Worm (Caenorhabditis elegans): ENCODE data around the gene srh-130.

The srh-130 gene

DNA sequence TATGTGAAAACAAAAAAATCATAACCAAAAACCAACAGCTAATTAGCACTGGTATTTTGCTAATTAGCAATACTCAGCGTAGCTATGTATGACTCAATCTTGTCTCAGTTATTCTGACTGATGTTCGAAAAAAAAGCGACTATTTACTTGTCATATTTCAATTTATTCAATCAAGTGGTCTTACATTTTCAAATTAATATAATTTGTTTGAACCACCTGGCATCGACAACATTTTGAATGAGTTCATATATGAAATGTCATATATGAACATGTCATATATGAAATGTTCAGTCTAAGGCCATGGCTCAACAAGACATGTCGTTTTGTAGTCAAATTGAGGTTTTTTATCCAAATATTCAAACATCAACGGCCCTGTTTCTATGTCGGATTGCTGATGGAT, 14.4 kb downstream of the srh-130 start, which contains the start of gene srw-140:
Gene srw-140 (plus strand): TSS at position 301 of the 400 bp plus-strand sequence.
- TF ChIP-seq ZK185.1 (tag; optimal IDR thresholded peaks at IDR 0.05; ENCODE audit: poor library complexity, severe bottlenecking) (no peak), hlh-12 (tag; optimal IDR thresholded peaks at IDR 0.05) (no peak), xnd-1 (tag; optimal IDR thresholded peaks at IDR 0.05) (no peak), mcd-1 (GFP tag; IDR thresholded peaks at IDR 0.05) (no peak), ccch-3 (GFP tag; optimal IDR thresholded peaks at IDR 0.05) (no peak), C06A6.2 (GFP tag; conservative IDR thresholded peaks at IDR 0.05) (no peak), zfh-2 (GFP tag; conservative IDR thresholded peaks at IDR 0.05) (no peak), ama-1 (optimal IDR thresholded peaks at IDR 0.05) (no peak), ama-1 (GFP tag; optimal IDR thresholded peaks at IDR 0.05) (no peak), attf-3 (GFP tag; conservative IDR thresholded peaks at IDR 0.05) (no peak), lin-35 (GFP tag; optimal IDR thresholded peaks at IDR 0.05) (no peak), nhr-179 (tag; optimal IDR thresholded peaks at IDR 0.05) (no peak), cebp-1 (GFP tag; IDR thresholded peaks at IDR 0.05) (no peak), cebp-1 (tag; optimal IDR thresholded peaks at IDR 0.05) (no peak), die-1 (tag; optimal IDR thresholded peaks at IDR 0.05) (no peak), B0019.2 (GFP tag; conservative IDR thresholded peaks at IDR 0.05) (no peak), ztf-6 (GFP tag; IDR thresholded peaks at IDR 0.05) (no peak), tbx-9 (tag; optimal IDR thresholded peaks at IDR 0.05; ENCODE audit: borderline replicate concordance) (no peak), B0261.1 (tag; optimal IDR thresholded peaks at IDR 0.05) (no peak), snpc-1.1 (tag; optimal IDR thresholded peaks at IDR 0.05; ENCODE audit: insufficient read depth) (no peak)

- TF ChIP-seq rec-8 (tag; optimal IDR thresholded peaks at IDR 0.05), result no peak
- no peak for TF ChIP-seq F52B5.7 (tag; optimal IDR thresholded peaks at IDR 0.05)
- TF ChIP-seq xnd-1 (tag; optimal IDR thresholded peaks at IDR 0.05), result no peak
- TF ChIP-seq nfya-1 (tag; optimal IDR thresholded peaks at IDR 0.05; ENCODE audit: borderline replicate concordance, insufficient read depth), result no peak
- TF ChIP-seq ceh-91 (GFP tag; IDR thresholded peaks at IDR 0.05), result no peak
- no peak for TF ChIP-seq ztf-25 (GFP tag; IDR thresholded peaks at IDR 0.05)
- TF ChIP-seq hsf-1 (GFP tag; IDR thresholded peaks at IDR 0.05), result no peak
- TF ChIP-seq nfya-2 (GFP tag; IDR thresholded peaks at IDR 0.05), result no peak
- no peak for TF ChIP-seq Y95B8A.8 (GFP tag; IDR thresholded peaks at IDR 0.05)
- TF ChIP-seq lin-40 (tag; optimal IDR thresholded peaks at IDR 0.05), result no peak
Observed at ce11 chrV:5169586-5169985, 18.6 kb downstream of the srh-130 start, which contains the start of gene srt-64. Gene srt-64, minus strand, starts transcription at chrV:5169686.

DNA sequence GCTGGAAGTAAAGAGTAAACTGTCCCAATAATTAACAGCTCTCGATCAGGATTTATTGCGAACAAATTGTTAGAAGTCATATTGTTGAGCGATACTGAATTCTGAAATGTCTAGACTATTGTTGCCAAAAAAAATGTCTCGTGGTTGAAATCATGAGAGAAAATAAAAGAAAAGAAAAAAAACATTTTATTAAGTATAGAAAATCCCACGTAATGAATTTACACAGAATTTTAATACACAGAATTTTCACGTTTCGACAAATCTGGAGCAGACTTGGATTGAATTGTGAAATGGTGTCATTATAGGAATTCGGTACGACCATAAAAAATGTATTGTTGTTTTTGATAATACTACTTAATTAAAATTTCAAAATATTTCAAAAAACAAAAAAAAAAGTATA, 21.9 kb downstream of the srh-130 start, which contains the start of gene srt-65:
Gene srt-65 (minus strand): TSS at position 101 of the 400 bp plus-strand sequence.
- TF ChIP-seq nfyb-1 (GFP tag; IDR thresholded peaks at IDR 0.05), result no peak
- TF ChIP-seq ceh-91 (GFP tag; IDR thresholded peaks at IDR 0.05), result no peak
- TF ChIP-seq egl-44 (GFP tag; IDR thresholded peaks at IDR 0.05), result no peak

- TF ChIP-seq nhr-120 (GFP tag; IDR thresholded peaks at IDR 0.05), result no peak
- no peak for TF ChIP-seq nhr-27 (tag; optimal IDR thresholded peaks at IDR 0.05)
- TF ChIP-seq hmg-20 (GFP tag; IDR thresholded peaks at IDR 0.05), result no peak
- no peak for TF ChIP-seq hlh-12 (tag; optimal IDR thresholded peaks at IDR 0.05)
- TF ChIP-seq mcd-1 (GFP tag; IDR thresholded peaks at IDR 0.05), result no peak
- no peak for TF ChIP-seq Y67H2A.10 (GFP tag; conservative IDR thresholded peaks at IDR 0.05)
- no peak for TF ChIP-seq ceh-91 (GFP tag; IDR thresholded peaks at IDR 0.05)
- TF ChIP-seq ztf-6 (GFP tag; IDR thresholded peaks at IDR 0.05), result no peak
- no peak for TF ChIP-seq dpff-1 (tag; optimal IDR thresholded peaks at IDR 0.05)
- TF ChIP-seq madf-3 (GFP tag; IDR thresholded peaks at IDR 0.05), result no peak
- no peak for TF ChIP-seq sptf-2 (GFP tag; optimal IDR thresholded peaks at IDR 0.05)
- TF ChIP-seq xnd-1 (tag; optimal IDR thresholded peaks at IDR 0.05), result no peak
- no peak for TF ChIP-seq tbp1 (GFP tag; optimal IDR thresholded peaks at IDR 0.05)
- TF ChIP-seq Y56A3A.18 (GFP tag; IDR thresholded peaks at IDR 0.05), result no peak
- TF ChIP-seq zim-3 (tag; optimal IDR thresholded peaks at IDR 0.05), result no peak
- TF ChIP-seq Y79H2A.3 (GFP tag; conservative IDR thresholded peaks at IDR 0.05), result no peak
- TF ChIP-seq him-1 (tag; optimal IDR thresholded peaks at IDR 0.05), result no peak
Observed at ce11 chrV:5177209-5177608, 26.2 kb downstream of the srh-130 start, which contains the start of gene ugt-51. Gene ugt-51, minus strand, starts transcription at chrV:5177309.

Data from whole organism, young adult.